Worm (Caenorhabditis elegans) whole organism, mixed stage, embryonic: Measurements from ENCODE around the gene nhr-255.

Experiments
- bed-3 ChIP-seq: fragments of 200-800 bp; sonication (Bioruptor generic); optimal IDR thresholded peaks from 3 replicates; lab custom pipeline; 2018; ENCODE audit warnings: mild to moderate bottlenecking, missing genetic modification characterization, moderate library complexity, missing compliant biosample characterization
- ceh-43 ChIP-seq: fragments of 200-800 bp; sonication (Bioruptor generic); optimal IDR thresholded peaks from 2 replicates; lab custom pipeline; 2018; ENCODE audit warnings: mild to moderate bottlenecking, missing genetic modification characterization, moderate library complexity, missing compliant biosample characterization
- elt-1 ChIP-seq: sonication (generic microtip); optimal IDR thresholded peaks from 2 replicates; lab custom pipeline; 2017; ENCODE audit warnings: missing genetic modification characterization, mild to moderate bottlenecking, missing compliant biosample characterization, antibody characterized with exemption, moderate library complexity, borderline replicate concordance; ENCODE audit not compliant: insufficient read depth
- nhr-237 ChIP-seq: fragments of 150-350 bp; optimal IDR thresholded peaks from 2 replicates; lab custom pipeline; 2014; ENCODE audit warnings: missing biosample characterization, missing genetic modification characterization
- sem-2 ChIP-seq: fragments of 200-800 bp; sonication (Bioruptor generic); optimal IDR thresholded peaks from 2 replicates; lab custom pipeline; 2018; ENCODE audit warnings: mild to moderate bottlenecking, missing genetic modification characterization, missing compliant biosample characterization
- snpc-4 ChIP-seq: fragments of 150-350 bp; optimal IDR thresholded peaks from 2 replicates; lab custom pipeline; 2014; ENCODE audit warnings: missing biosample characterization, missing genetic modification characterization
- unc-39 ChIP-seq: fragments of 150-350 bp; optimal IDR thresholded peaks from 2 replicates; lab custom pipeline; 2014; ENCODE audit warnings: missing biosample characterization, missing genetic modification characterization

- no peak for TF ChIP-seq snpc-4
- no peak for TF ChIP-seq nhr-237 (tag; lab: Kevin White, UChicago)
- no peak for TF ChIP-seq sem-2
- no peak for TF ChIP-seq elt-1 (tag; lab: Kevin White, UChicago)
- no peak for TF ChIP-seq bed-3
- TF ChIP-seq ceh-43 (GFP tag; lab: Kevin White, UChicago) = no peak
- TF ChIP-seq unc-39 = no peak
These were observed at the start of gene nhr-255 for ce11 chrX:15742310-15742709.
